Fruit fly (Drosophila melanogaster) whole organism, pupa: ENCODE results near the gene Vha36-3.

Experiments
- CG10348 ChIP-seq: fragments of 200-800 bp; sonication (Bioruptor generic); IDR thresholded peaks from 2 replicates; pipeline ENCODE4 v1.3.6; 2022; ENCODE audit warnings: missing biosample characterization, missing genetic modification characterization
- CG34367 ChIP-seq: fragments of 200-800 bp; sonication (Bioruptor generic); optimal IDR thresholded peaks from 2 replicates; lab custom pipeline; 2018; ENCODE audit warnings: missing biosample characterization, mild to moderate bottlenecking, missing genetic modification characterization
- CG4496 ChIP-seq: fragments of 200-800 bp; sonication (Bioruptor generic); IDR thresholded peaks from 3 replicates; pipeline ENCODE4 v1.3.6; 2022; ENCODE audit warnings: missing biosample characterization, missing genetic modification characterization
- CG8159 ChIP-seq: fragments of 200-800 bp; sonication (Bioruptor generic); optimal IDR thresholded peaks from 3 replicates; lab custom pipeline; 2018; ENCODE audit warnings: missing biosample characterization, mild to moderate bottlenecking, missing genetic modification characterization, moderate library complexity
- Ets98B ChIP-seq: fragments of 200-800 bp; sonication (Bioruptor generic); IDR thresholded peaks from 2 replicates; pipeline ENCODE4 v1.3.6; 2022; ENCODE audit warnings: missing biosample characterization, missing genetic modification characterization
- Pif1B ChIP-seq: fragments of 200-800 bp; sonication (Bioruptor generic); optimal IDR thresholded peaks from 3 replicates; lab custom pipeline; 2016; ENCODE audit warnings: missing biosample characterization, missing genetic modification characterization
- fd96Ca ChIP-seq: fragments of 200-800 bp; sonication (Bioruptor generic); IDR thresholded peaks from 3 replicates; pipeline ENCODE4 v1.3.6; 2022; ENCODE audit warnings: missing biosample characterization, missing genetic modification characterization

dm6 chrX:2542500-2542899, 37.9 kb downstream of the Vha36-3 start:
- TF ChIP-seq Pif1B (GFP tag; lab: Kevin White, UChicago) (no peak), CG34367 (no peak), CG4496 (GFP tag; lab: Robert Waterston, UW) (no peak), CG10348 (GFP tag; lab: Robert Waterston, UW) (no peak), CG8159 (tag; lab: Kevin White, UChicago) (no peak), fd96Ca (no peak), Ets98B (GFP tag; lab: Robert Waterston, UW) (no peak)
